Fruit fly (Drosophila melanogaster) whole organism, embryonic: ENCODE measurements around the gene CG13921.

Experiments used
- Atf-2 ChIP-seq: fragments of 200-800 bp; sonication (Bioruptor generic); optimal IDR thresholded peaks from 2 replicates; lab custom pipeline; 2016; ENCODE audit warnings: missing biosample characterization, missing genetic modification characterization
- CG11085 ChIP-seq: fragments of 200-800 bp; sonication (Bioruptor generic); IDR thresholded peaks from 2 replicates; pipeline ENCODE4 v1.3.6; 2022; ENCODE audit warnings: missing biosample characterization, missing genetic modification characterization
- CG11695 ChIP-seq: fragments of 200-800 bp; sonication (Bioruptor generic); IDR thresholded peaks from 3 replicates; pipeline ENCODE4 v1.3.6; 2022; ENCODE audit warnings: missing biosample characterization, missing genetic modification characterization
- CG13894 ChIP-seq: fragments of 200-800 bp; sonication (Bioruptor generic); optimal IDR thresholded peaks from 3 replicates; lab custom pipeline; 2018; ENCODE audit warnings: missing biosample characterization, mild to moderate bottlenecking, missing genetic modification characterization, moderate library complexity
- CG18619 ChIP-seq: fragments of 200-800 bp; sonication (Bioruptor generic); optimal IDR thresholded peaks from 3 replicates; lab custom pipeline; 2017; ENCODE audit warnings: missing biosample characterization, mild to moderate bottlenecking, missing genetic modification characterization
- CG2120 ChIP-seq: fragments of 200-800 bp; sonication (Bioruptor generic); optimal IDR thresholded peaks from 3 replicates; lab custom pipeline; 2016; ENCODE audit warnings: missing biosample characterization, missing genetic modification characterization
- CG2129 ChIP-seq: fragments of 200-800 bp; sonication (Bioruptor generic); IDR thresholded peaks from 2 replicates; pipeline ENCODE4 v1.3.6; 2022; ENCODE audit warnings: missing biosample characterization, missing genetic modification characterization; ENCODE audit not compliant: partially characterized antibody
- CG2202 ChIP-seq: fragments of 200-800 bp; sonication (Bioruptor generic); optimal IDR thresholded peaks from 2 replicates; lab custom pipeline; 2018; ENCODE audit warnings: missing biosample characterization, mild to moderate bottlenecking, missing genetic modification characterization
- CG30020 ChIP-seq: fragments of 200-800 bp; optimal IDR thresholded peaks from 2 replicates; lab custom pipeline; 2019; ENCODE audit warnings: missing biosample characterization, mild to moderate bottlenecking, missing genetic modification characterization, moderate library complexity
- CG31365 ChIP-seq: fragments of 200-800 bp; sonication (Bioruptor generic); optimal IDR thresholded peaks from 2 replicates; lab custom pipeline; 2018; ENCODE audit warnings: missing biosample characterization, mild to moderate bottlenecking, missing genetic modification characterization
- CG34376 ChIP-seq: fragments of 200-800 bp; sonication (Bioruptor generic); optimal IDR thresholded peaks from 2 replicates; lab custom pipeline; 2018; ENCODE audit warnings: missing biosample characterization, mild to moderate bottlenecking, missing genetic modification characterization
- CG3995 ChIP-seq: fragments of 200-800 bp; sonication (Bioruptor generic); optimal IDR thresholded peaks from 3 replicates; lab custom pipeline; 2016; ENCODE audit warnings: missing biosample characterization, missing genetic modification characterization
- CG4617 ChIP-seq: fragments of 200-800 bp; sonication (Bioruptor generic); optimal IDR thresholded peaks from 3 replicates; lab custom pipeline; 2016; ENCODE audit warnings: missing biosample characterization, missing genetic modification characterization, borderline replicate concordance
- CG4854 ChIP-seq: fragments of 200-800 bp; sonication (Bioruptor generic); optimal IDR thresholded peaks from 2 replicates; lab custom pipeline; 2016; ENCODE audit warnings: missing biosample characterization, missing genetic modification characterization, inconsistent platforms
- CG5180 ChIP-seq: fragments of 200-800 bp; sonication (Bioruptor generic); optimal IDR thresholded peaks from 3 replicates; lab custom pipeline; 2017; ENCODE audit warnings: missing biosample characterization, missing genetic modification characterization, mild to moderate bottlenecking, moderate library complexity, missing genetic modification reagents
- CG5953 ChIP-seq: fragments of 200-800 bp; sonication (Bioruptor generic); IDR thresholded peaks from 2 replicates; pipeline ENCODE4 v1.3.6; 2022; ENCODE audit warnings: missing biosample characterization, missing genetic modification characterization
- CG6175 ChIP-seq: fragments of 200-800 bp; sonication (Bioruptor generic); IDR thresholded peaks from 3 replicates; pipeline ENCODE4 v1.3.6; 2022; ENCODE audit warnings: missing biosample characterization, missing genetic modification characterization
- CG8944 ChIP-seq: fragments of 200-800 bp; sonication (Bioruptor generic); optimal IDR thresholded peaks from 3 replicates; lab custom pipeline; 2016; ENCODE audit warnings: missing biosample characterization, missing genetic modification characterization
- CG9932 ChIP-seq: fragments of 200-800 bp; sonication (Bioruptor generic); IDR thresholded peaks from 2 replicates; pipeline ENCODE4 v1.3.6; 2022; ENCODE audit warnings: missing biosample characterization, missing genetic modification characterization
- CoRest ChIP-seq: fragments of 200-800 bp; sonication (Bioruptor generic); optimal IDR thresholded peaks from 3 replicates; lab custom pipeline; 2018; ENCODE audit warnings: missing biosample characterization, mild to moderate bottlenecking, missing genetic modification characterization, moderate library complexity
- D19A ChIP-seq: fragments of 200-800 bp; optimal IDR thresholded peaks from 3 replicates; lab custom pipeline; 2019; ENCODE audit warnings: missing biosample characterization, mild to moderate bottlenecking, missing genetic modification characterization, moderate library complexity
- Dek ChIP-seq: fragments of 200-800 bp; sonication (Bioruptor generic); optimal IDR thresholded peaks from 3 replicates; lab custom pipeline; 2019; ENCODE audit warnings: missing biosample characterization, mild to moderate bottlenecking, missing genetic modification characterization, moderate library complexity
- Dip3 ChIP-seq: fragments of 200-800 bp; sonication (Bioruptor generic); optimal IDR thresholded peaks from 3 replicates; lab custom pipeline; 2016; ENCODE audit warnings: missing biosample characterization, missing genetic modification characterization
- Dll ChIP-seq: fragments of 200-800 bp; sonication (Bioruptor generic); IDR thresholded peaks from 4 replicates; pipeline ENCODE4 v1.3.6; 2022; ENCODE audit warnings: missing biosample characterization, missing genetic modification characterization; ENCODE audit not compliant: partially characterized antibody
- Ets65A ChIP-seq: fragments of 200-800 bp; sonication (Bioruptor generic); peaks from one replicate; lab custom pipeline; 2016; ENCODE audit warnings: missing biosample characterization, missing genetic modification characterization
- H15 ChIP-seq: fragments of 200-800 bp; sonication (Bioruptor generic); IDR thresholded peaks from 3 replicates; pipeline ENCODE4 v1.3.6; 2022; ENCODE audit warnings: missing biosample characterization, missing genetic modification characterization
- Hmr ChIP-seq: fragments of 200-800 bp; sonication (Bioruptor generic); optimal IDR thresholded peaks from 3 replicates; lab custom pipeline; 2017; ENCODE audit warnings: mild to moderate bottlenecking, missing biosample characterization, missing genetic modification reagents, missing genetic modification characterization
- Hsf ChIP-seq: fragments of 200-800 bp; sonication (Bioruptor generic); optimal IDR thresholded peaks from 3 replicates; lab custom pipeline; 2016; ENCODE audit warnings: missing biosample characterization, missing genetic modification characterization
- Med ChIP-seq: fragments of 200-800 bp; sonication (Bioruptor generic); peaks from one replicate; lab custom pipeline; 2016; ENCODE audit warnings: missing biosample characterization, missing genetic modification characterization, mild to moderate bottlenecking, inconsistent platforms, moderate library complexity
- Neu2 ChIP-seq: fragments of 200-800 bp; sonication (Bioruptor generic); optimal IDR thresholded peaks from 3 replicates; lab custom pipeline; 2016; ENCODE audit warnings: missing biosample characterization, missing genetic modification characterization, borderline replicate concordance
- NfI ChIP-seq: fragments of 200-800 bp; sonication (Bioruptor generic); optimal IDR thresholded peaks from 3 replicates; lab custom pipeline; 2018; ENCODE audit warnings: missing biosample characterization, mild to moderate bottlenecking, missing genetic modification characterization, moderate library complexity
- Oaz ChIP-seq: fragments of 200-800 bp; sonication (Bioruptor generic); IDR thresholded peaks from 2 replicates; pipeline ENCODE4 v1.3.6; 2022; ENCODE audit warnings: missing biosample characterization, missing genetic modification characterization
- Ptx1 ChIP-seq: fragments of 200-800 bp; sonication (Bioruptor generic); IDR thresholded peaks from 2 replicates; pipeline ENCODE4 v1.3.6; 2022; ENCODE audit warnings: missing biosample characterization, missing genetic modification characterization
- Six4 ChIP-seq: fragments of 200-800 bp; sonication (Bioruptor generic); optimal IDR thresholded peaks from 2 replicates; lab custom pipeline; 2016; ENCODE audit warnings: missing biosample characterization, missing genetic modification characterization
- TFAM ChIP-seq: fragments of 200-800 bp; sonication (Bioruptor generic); optimal IDR thresholded peaks from 2 replicates; lab custom pipeline; 2017; ENCODE audit warnings: missing biosample characterization, missing genetic modification characterization, inconsistent platforms
- abd-A ChIP-seq: fragments of 200-800 bp; sonication (Bioruptor generic); optimal IDR thresholded peaks from 3 replicates; lab custom pipeline; 2019; ENCODE audit warnings: missing biosample characterization, mild to moderate bottlenecking, missing genetic modification characterization, moderate library complexity
- aop ChIP-seq: fragments of 200-800 bp; sonication (Bioruptor generic); IDR thresholded peaks from 2 replicates; pipeline ENCODE4 v1.3.6; 2022; ENCODE audit warnings: missing biosample characterization, missing genetic modification characterization
- ato ChIP-seq: fragments of 200-800 bp; sonication (Bioruptor generic); IDR thresholded peaks from 2 replicates; pipeline ENCODE4 v1.3.6; 2022; ENCODE audit warnings: missing biosample characterization, missing genetic modification characterization; ENCODE audit not compliant: partially characterized antibody
- cad ChIP-seq: fragments of >200 bp; optimal IDR thresholded peaks from 2 replicates; lab custom pipeline; 2017; ENCODE audit warnings: missing biosample characterization, missing genetic modification characterization
- ewg ChIP-seq: fragments of 200-800 bp; sonication (Bioruptor generic); optimal IDR thresholded peaks from 3 replicates; lab custom pipeline; 2017; ENCODE audit warnings: mild to moderate bottlenecking, missing biosample characterization, missing genetic modification reagents, missing genetic modification characterization
- fd102C ChIP-seq: fragments of 200-800 bp; sonication (Bioruptor generic); optimal IDR thresholded peaks from 2 replicates; lab custom pipeline; 2018; ENCODE audit warnings: missing biosample characterization, mild to moderate bottlenecking, missing genetic modification characterization, moderate library complexity
- fd3F ChIP-seq: fragments of 200-800 bp; sonication (Bioruptor generic); optimal IDR thresholded peaks from 2 replicates; lab custom pipeline; 2018; ENCODE audit warnings: missing biosample characterization, mild to moderate bottlenecking, missing genetic modification characterization, moderate library complexity
- grau ChIP-seq: fragments of 200-800 bp; optimal IDR thresholded peaks from 3 replicates; lab custom pipeline; 2019; ENCODE audit warnings: missing biosample characterization, mild to moderate bottlenecking, missing genetic modification characterization, moderate library complexity
- ind ChIP-seq: fragments of 200-800 bp; sonication (Bioruptor generic); optimal IDR thresholded peaks from 3 replicates; lab custom pipeline; 2016; ENCODE audit warnings: missing biosample characterization, missing genetic modification characterization
- lmd ChIP-seq: fragments of 200-800 bp; sonication (Bioruptor generic); IDR thresholded peaks from 2 replicates; pipeline ENCODE4 v1.3.6; 2022; ENCODE audit warnings: missing biosample characterization, missing genetic modification characterization
- odd ChIP-seq: fragments of 200-800 bp; sonication (Bioruptor generic); optimal IDR thresholded peaks from 2 replicates; lab custom pipeline; 2017; ENCODE audit warnings: missing biosample characterization, mild to moderate bottlenecking, missing genetic modification characterization
- row ChIP-seq: fragments of 200-800 bp; sonication (Bioruptor generic); IDR thresholded peaks from 3 replicates; pipeline ENCODE4 v1.3.6; 2022; ENCODE audit warnings: missing biosample characterization, missing genetic modification characterization
- sd ChIP-seq: fragments of 200-800 bp; sonication (Bioruptor generic); optimal IDR thresholded peaks from 3 replicates; lab custom pipeline; 2018; ENCODE audit warnings: missing biosample characterization, mild to moderate bottlenecking, missing genetic modification characterization, moderate library complexity
- sens ChIP-seq: fragments of 200-800 bp; sonication (Bioruptor generic); peaks from one replicate; lab custom pipeline; 2016; ENCODE audit warnings: missing biosample characterization, missing genetic modification characterization
- seq ChIP-seq: fragments of 200-800 bp; sonication (Bioruptor generic); IDR thresholded peaks from 2 replicates; pipeline ENCODE4 v1.3.6; 2022; ENCODE audit warnings: missing biosample characterization, missing genetic modification characterization
- sug ChIP-seq: fragments of 200-800 bp; optimal IDR thresholded peaks from 2 replicates; lab custom pipeline; 2019; ENCODE audit warnings: missing biosample characterization, mild to moderate bottlenecking, missing genetic modification characterization, moderate library complexity
- tgo ChIP-seq: fragments of 200-800 bp; sonication (Bioruptor generic); IDR thresholded peaks from 3 replicates; pipeline ENCODE4 v1.3.6; 2022; ENCODE audit warnings: missing biosample characterization, missing genetic modification characterization
- twi ChIP-seq: fragments of 200-800 bp; optimal IDR thresholded peaks from 2 replicates; lab custom pipeline; 2019; ENCODE audit warnings: missing biosample characterization, mild to moderate bottlenecking, missing genetic modification characterization, moderate library complexity

Gene CG13921

DNA sequence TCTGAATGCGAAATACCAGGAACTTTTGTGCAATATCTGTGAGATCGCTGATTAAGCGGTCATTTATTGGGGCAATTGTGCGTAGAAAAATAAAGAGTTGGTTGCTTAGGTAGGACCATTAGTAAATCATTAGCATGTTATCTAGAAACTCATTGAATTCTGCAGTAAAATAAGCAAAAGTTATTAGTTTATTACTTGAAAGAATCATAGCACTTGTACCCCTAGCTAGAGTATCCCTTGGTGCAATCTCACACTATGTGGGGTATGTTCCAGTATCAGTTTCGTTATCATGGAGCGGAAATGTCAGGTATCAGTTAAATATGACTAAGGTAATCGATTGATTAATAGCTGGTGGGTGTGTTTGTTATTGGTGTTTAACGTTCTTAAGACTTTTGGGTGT is 1.3 kb upstream of the CG13921 start (continued):
- TF ChIP-seq CG5180 (GFP tag; lab: Kevin White, UChicago) (no peak), CG5953 (no peak), Six4 (GFP tag; lab: Kevin White, UChicago) (no peak), cad (no peak), CG34376 (GFP tag; lab: Kevin White, UChicago) (peak; percentile 42), ind (GFP tag; lab: Kevin White, UChicago) (no peak), odd (no peak), sug (tag; lab: Kevin White, UChicago) (peak; percentile 98), D19A (tag; lab: Kevin White, UChicago) (peak; percentile 63), CG2202 (tag; lab: Kevin White, UChicago) (no peak), Dip3 (GFP tag; lab: Kevin White, UChicago) (no peak), Oaz (no peak), CG6175 (no peak), CoRest (tag; lab: Kevin White, UChicago) (no peak), ato (GFP tag; lab: Robert Waterston, UW) (no peak), sens (GFP tag; lab: Kevin White, UChicago) (no peak), fd3F (GFP tag; lab: Kevin White, UChicago) (no peak), CG11085 (GFP tag; lab: Robert Waterston, UW) (no peak), Dll (no peak), Hsf (GFP tag; lab: Kevin White, UChicago) (no peak), CG30020 (no peak), sd (tag; lab: Kevin White, UChicago) (peak; percentile 21), Neu2 (GFP tag; lab: Kevin White, UChicago) (no peak), Ptx1 (GFP tag; lab: Robert Waterston, UW) (no peak), Dek (tag; lab: Kevin White, UChicago) (no peak), Hmr (GFP tag; lab: Kevin White, UChicago) (peak; percentile 12), H15 (no peak), CG18619 (no peak), CG31365 (no peak), CG2129 (no peak), CG8944 (GFP tag; lab: Kevin White, UChicago) (no peak), grau (no peak), twi (tag; lab: Kevin White, UChicago) (no peak), fd102C (GFP tag; lab: Kevin White, UChicago) (no peak), Ets65A (GFP tag; lab: Kevin White, UChicago) (no peak)

DNA sequence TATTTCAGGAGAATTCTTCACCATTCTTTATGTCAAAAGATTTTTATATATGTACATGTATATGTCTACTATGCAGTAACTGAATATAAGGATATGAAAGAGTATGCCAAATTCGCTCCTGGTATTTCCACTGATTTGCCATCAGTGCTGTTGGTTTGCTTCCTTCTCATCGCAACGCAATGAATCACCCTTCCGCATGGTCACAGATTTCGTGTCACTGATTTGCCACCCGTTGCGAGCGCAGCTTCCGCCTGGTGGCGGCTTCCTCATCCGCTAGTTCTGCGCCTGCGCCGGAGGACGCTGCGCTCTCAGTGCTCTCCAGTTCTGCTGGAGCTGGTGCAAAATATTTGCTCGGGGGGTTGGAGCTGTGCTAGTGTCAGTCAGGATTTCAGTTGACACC is 1.5 kb downstream of the CG13921 start:
- TF ChIP-seq row (GFP tag; lab: Robert Waterston, UW) (peak; percentile 58), Atf-2 (no peak), aop (no peak), D19A (tag; lab: Kevin White, UChicago) (peak; percentile 69), CG3995 (GFP tag; lab: Kevin White, UChicago) (peak; percentile 94), sug (tag; lab: Kevin White, UChicago) (no peak), tgo (GFP tag; lab: Robert Waterston, UW) (no peak), ewg (GFP tag; lab: Kevin White, UChicago) (peak; percentile 98), CG4854 (GFP tag; lab: Kevin White, UChicago) (no peak), seq (GFP tag; lab: Robert Waterston, UW) (peak; percentile 70), Hmr (GFP tag; lab: Kevin White, UChicago) (peak; percentile 38), abd-A (peak; percentile 27), CG2120 (peak; percentile 17), CG9932 (GFP tag; lab: Robert Waterston, UW) (peak; percentile 12; the same call in 1 of the 2 replicates), CG13894 (tag; lab: Kevin White, UChicago) (no peak), CG4617 (GFP tag; lab: Kevin White, UChicago) (no peak), lmd (GFP tag; lab: Robert Waterston, UW) (peak; percentile 27; the same call in 1 of the 2 replicates), TFAM (GFP tag; lab: Kevin White, UChicago) (no peak), CG11695 (GFP tag; lab: Robert Waterston, UW) (no peak), NfI (GFP tag; lab: Kevin White, UChicago) (peak; percentile 10), Med (peak; percentile 88)
